Worm (Caenorhabditis elegans) whole organism, L4 larva: Measurements from ENCODE around the gene F48B9.1.
A peak's percentile ranks its signal among the peaks of the same experiment; 100 is the strongest.

Source experiments
- F10B5.3 ChIP-seq: sonication (generic microtip); optimal IDR thresholded peaks from 2 replicates; lab custom pipeline; 2016; ENCODE audit warnings: mild to moderate bottlenecking, missing genetic modification characterization, missing compliant biosample characterization
- T20F7.1 ChIP-seq: fragments of 200-800 bp; sonication (Bioruptor generic); optimal IDR thresholded peaks from 2 replicates; lab custom pipeline; 2018; ENCODE audit warnings: mild to moderate bottlenecking, missing genetic modification characterization, missing compliant biosample characterization
- Y105C5A.15 ChIP-seq: fragments of 200-800 bp; sonication (Bioruptor generic); IDR thresholded peaks from 2 replicates; pipeline ENCODE4 v1.3.6; 2022; ENCODE audit warnings: missing genetic modification characterization, missing compliant biosample characterization
- aha-1 ChIP-seq: fragments of 150-350 bp; peaks from one replicate; lab custom pipeline; 2014; ENCODE audit warnings: missing biosample characterization, missing genetic modification characterization
- ama-1 ChIP-seq: fragments of 150-350 bp; optimal IDR thresholded peaks from 2 replicates; lab custom pipeline; 2014; ENCODE audit warnings: inconsistent platforms, mixed read lengths
- ces-1 ChIP-seq: fragments of 150-350 bp; sonication (generic microtip); optimal IDR thresholded peaks from 4 replicates; lab custom pipeline; 2014; ENCODE audit warnings: missing biosample characterization, missing genetic modification reagents, missing genetic modification characterization
- ctbp-1 ChIP-seq: fragments of 200-800 bp; sonication (Bioruptor generic); IDR thresholded peaks from 2 replicates; pipeline ENCODE4 v1.3.6; 2022; ENCODE audit warnings: missing genetic modification reagents, missing genetic modification characterization, missing compliant biosample characterization
- daf-16 ChIP-seq, 3 experiments: sonication (generic microtip); optimal IDR thresholded peaks; 2 replicates each; lab custom pipeline; 2016 to 2017; ENCODE audit warnings: missing genetic modification characterization in 3 of 3, missing genetic modification reagents in 3 of 3, mild to moderate bottlenecking in 2 of 3, missing compliant biosample characterization in 2 of 3, missing biosample characterization in 1 of 3, moderate library complexity in 1 of 3
- dmd-6 ChIP-seq: fragments of 200-800 bp; sonication (Bioruptor generic); IDR thresholded peaks from 2 replicates; pipeline ENCODE4 v1.3.6; 2022; ENCODE audit warnings: missing genetic modification reagents, missing genetic modification characterization, missing compliant biosample characterization
- dmd-8 ChIP-seq: fragments of 200-800 bp; sonication (Bioruptor generic); IDR thresholded peaks from 2 replicates; pipeline ENCODE4 v1.3.6; 2022; ENCODE audit warnings: missing genetic modification characterization, missing compliant biosample characterization
- duxl-1 ChIP-seq: sonication (generic microtip); optimal IDR thresholded peaks from 2 replicates; lab custom pipeline; 2016; ENCODE audit warnings: mild to moderate bottlenecking, missing genetic modification characterization, moderate library complexity, missing compliant biosample characterization; ENCODE audit not compliant: poor library complexity
- dve-1 ChIP-seq: sonication (generic microtip); optimal IDR thresholded peaks from 2 replicates; lab custom pipeline; 2017; ENCODE audit warnings: antibody characterized with exemption, mild to moderate bottlenecking, missing genetic modification characterization, missing compliant biosample characterization; ENCODE audit not compliant: insufficient read depth
- fkh-10 ChIP-seq: fragments of 150-350 bp; optimal IDR thresholded peaks from 2 replicates; lab custom pipeline; 2014; ENCODE audit warnings: missing biosample characterization, missing genetic modification reagents, missing genetic modification characterization
- fos-1 ChIP-seq: fragments of 150-350 bp; optimal IDR thresholded peaks from 2 replicates; lab custom pipeline; 2014; ENCODE audit warnings: missing biosample characterization, missing genetic modification characterization
- gei-8 ChIP-seq: fragments of 200-800 bp; sonication (Bioruptor generic); optimal IDR thresholded peaks from 2 replicates; lab custom pipeline; 2018; ENCODE audit warnings: mild to moderate bottlenecking, missing genetic modification characterization, missing compliant biosample characterization
- hif-1 ChIP-seq, 2 experiments: sonication (generic microtip); optimal IDR thresholded peaks; 2 replicates each; lab custom pipeline; 2016 to 2017; ENCODE audit warnings: missing compliant biosample characterization in 2 of 2, missing genetic modification characterization in 2 of 2, missing genetic modification reagents in 2 of 2, missing genotype in 2 of 2, mild to moderate bottlenecking in 1 of 2
- hlh-11 ChIP-seq: fragments of 200-800 bp; sonication (Bioruptor generic); optimal IDR thresholded peaks from 2 replicates; lab custom pipeline; 2018; ENCODE audit warnings: mild to moderate bottlenecking, missing genetic modification characterization, missing compliant biosample characterization
- hlh-30 ChIP-seq: sonication (generic microtip); optimal IDR thresholded peaks from 2 replicates; lab custom pipeline; 2017; ENCODE audit warnings: antibody characterized with exemption, mild to moderate bottlenecking, missing genetic modification characterization, missing compliant biosample characterization; ENCODE audit not compliant: insufficient read depth
- hmg-1.1 ChIP-seq: fragments of 200-800 bp; sonication (Bioruptor generic); IDR thresholded peaks from 2 replicates; pipeline ENCODE4 v1.3.6; 2022; ENCODE audit warnings: missing genetic modification reagents, missing genetic modification characterization, missing compliant biosample characterization
- jun-1 ChIP-seq: fragments of 150-350 bp; optimal IDR thresholded peaks from 2 replicates; lab custom pipeline; 2014; ENCODE audit warnings: missing biosample characterization, missing genetic modification reagents, missing genetic modification characterization
- lin-1 ChIP-seq: fragments of 200-800 bp; sonication (Bioruptor generic); IDR thresholded peaks from 2 replicates; pipeline ENCODE4 v1.3.6; 2022; ENCODE audit warnings: missing genetic modification reagents, missing genetic modification characterization, missing compliant biosample characterization
- lin-38 ChIP-seq: fragments of 200-800 bp; sonication (Bioruptor generic); IDR thresholded peaks from 2 replicates; pipeline ENCODE4 v1.3.6; 2022; ENCODE audit warnings: missing genetic modification reagents, missing genetic modification characterization, missing compliant biosample characterization
- lsy-2 ChIP-seq, 2 experiments: fragments of 150-350 bp in 1 of 2; sonication (generic microtip) in 1 of 2; optimal IDR thresholded peaks; 2 replicates each; lab custom pipeline; 2014 to 2017; ENCODE audit warnings: missing biosample characterization in 2 of 2, missing genetic modification characterization in 2 of 2
- mdl-1 ChIP-seq, 2 experiments: fragments of 150-350 bp in 1 of 2; sonication (generic microtip) in 1 of 2; optimal IDR thresholded peaks; 2 replicates each; lab custom pipeline; 2014 to 2017; ENCODE audit warnings: missing biosample characterization in 2 of 2, missing genetic modification characterization in 2 of 2
- mes-2 ChIP-seq: sonication (generic microtip); optimal IDR thresholded peaks from 2 replicates; lab custom pipeline; 2016; ENCODE audit warnings: missing genotype, mild to moderate bottlenecking, missing genetic modification characterization, missing compliant biosample characterization; ENCODE audit not compliant: poor library complexity, severe bottlenecking
- nhr-11 ChIP-seq: fragments of 150-350 bp; optimal IDR thresholded peaks from 2 replicates; lab custom pipeline; 2014; ENCODE audit warnings: missing biosample characterization, missing genetic modification characterization
- nhr-48 ChIP-seq: sonication (generic microtip); optimal IDR thresholded peaks from 2 replicates; lab custom pipeline; 2016; ENCODE audit warnings: mild to moderate bottlenecking, missing genetic modification characterization, missing compliant biosample characterization
- set-16 ChIP-seq: fragments of 200-800 bp; sonication (Bioruptor generic); IDR thresholded peaks from 2 replicates; pipeline ENCODE4 v1.3.6; 2022; ENCODE audit warnings: missing genetic modification reagents, missing genetic modification characterization, missing compliant biosample characterization
- skn-1 ChIP-seq: fragments of 150-350 bp; optimal IDR thresholded peaks from 2 replicates; lab custom pipeline; 2014; ENCODE audit warnings: missing biosample characterization, missing genetic modification characterization
- spr-3 ChIP-seq: fragments of 200-800 bp; sonication (Bioruptor generic); optimal IDR thresholded peaks from 2 replicates; lab custom pipeline; 2018; ENCODE audit warnings: mild to moderate bottlenecking, missing genetic modification characterization, missing compliant biosample characterization
- tag-97 ChIP-seq: fragments of 200-800 bp; sonication (Bioruptor generic); IDR thresholded peaks from 2 replicates; pipeline ENCODE4 v1.3.6; 2022; ENCODE audit warnings: missing genetic modification characterization, missing compliant biosample characterization
- unc-62 ChIP-seq, 3 experiments: fragments of 150-350 bp in 1 of 3; sonication (generic microtip); optimal IDR thresholded peaks in 2 of 3; peaks in 1 of 3; 1 replicate in 1 of 3; 2 replicates in 2 of 3; lab custom pipeline; 2014 to 2017; ENCODE audit warnings: missing biosample characterization in 3 of 3, missing genetic modification characterization in 3 of 3, missing genetic modification reagents in 3 of 3, missing genotype in 1 of 3
- zfp-2 ChIP-seq: sonication (generic microtip); optimal IDR thresholded peaks from 2 replicates; lab custom pipeline; 2016; ENCODE audit warnings: mild to moderate bottlenecking, missing genetic modification characterization, missing compliant biosample characterization
- zip-2 ChIP-seq: fragments of 150-350 bp; optimal IDR thresholded peaks from 2 replicates; lab custom pipeline; 2014; ENCODE audit warnings: missing biosample characterization, missing genetic modification characterization
- ztf-11 ChIP-seq: fragments of 150-350 bp; optimal IDR thresholded peaks from 2 replicates; lab custom pipeline; 2014; ENCODE audit warnings: missing biosample characterization, missing genetic modification characterization

The F48B9.1 gene

ce11 chrX:2180588-2180987 lies at the start of gene F48B9.1:
TSS of gene F48B9.1 (plus strand) at chrX:2180888.
- no peak for TF ChIP-seq set-16 (GFP tag; lab: Robert Waterston, UW)

- TF ChIP-seq hmg-1.1 (GFP tag; lab: Robert Waterston, UW), result 0 out of 2 replicates have a peak, but pooled peaks have one; percentile 9
- peak; percentile 17 for TF ChIP-seq hlh-30 (tag; lab: Kevin White, UChicago)
- TF ChIP-seq set-16 (GFP tag; lab: Robert Waterston, UW), result peak; percentile 8; the same call in 1 of the 2 replicates
- peak; percentile 6 for TF ChIP-seq mes-2
- no peak for TF ChIP-seq hif-1 (tag; optimal IDR thresholded peaks at IDR 0.05; lab: Kevin White, UChicago)
- TF ChIP-seq, all 104 proteins: peak for 4
These were observed 49.0 kb upstream of the F48B9.1 start, which contains the start of gene F53B1.9 for ce11 chrX:2131650-2132049. TSS of gene F53B1.9 (minus strand) at chrX:2131844.

- TF ChIP-seq ctbp-1 (no peak), aha-1 (tag; lab: Kevin White, UChicago) (peak; percentile 95), nhr-48 (tag; lab: Kevin White, UChicago) (no peak), mes-2 (no peak), lin-38 (GFP tag; lab: Robert Waterston, UW) (no peak), jun-1 (no peak), fkh-10 (GFP tag; lab: Kevin White, UChicago) (no peak)
These were observed 43.8 kb upstream of the F48B9.1 start for ce11 chrX:2136937-2137336.

- TF ChIP-seq skn-1 (tag; lab: Kevin White, UChicago) (no peak), set-16 (GFP tag; lab: Robert Waterston, UW) (no peak), Y105C5A.15 (GFP tag; lab: Robert Waterston, UW) (no peak), zip-2 (tag; lab: Kevin White, UChicago) (no peak), lsy-2 (tag; optimal IDR thresholded peaks at IDR 0.05; lab: Kevin White, UChicago) (no peak), hmg-1.1 (GFP tag; lab: Robert Waterston, UW) (no peak), spr-3 (GFP tag; lab: Kevin White, UChicago) (no peak), ama-1 (lab: Kevin White, UChicago) (no peak), mdl-1 (tag; optimal IDR thresholded peaks at IDR 0.05; lab: Kevin White, UChicago) (peak in 1 of 2 experiments; percentile 15), dmd-6 (GFP tag; lab: Robert Waterston, UW) (no peak), fos-1 (tag; lab: Kevin White, UChicago) (no peak), tag-97 (no peak), mes-2 (no peak), unc-62 (GFP tag; optimal IDR thresholded peaks at IDR 0.05 in 1 of 2; lab: Kevin White, UChicago) (peak in 1 of 2 experiments; percentile 39), unc-62 (tag; optimal IDR thresholded peaks at IDR 0.05; lab: Kevin White, UChicago) (no peak), nhr-11 (tag; lab: Kevin White, UChicago) (peak; percentile 58), ztf-11 (no peak), duxl-1 (tag; lab: Kevin White, UChicago) (no peak), hlh-30 (tag; lab: Kevin White, UChicago) (peak; percentile 13), ces-1 (no peak), dve-1 (no peak), lin-1 (GFP tag; lab: Robert Waterston, UW) (no peak), T20F7.1 (GFP tag; lab: Kevin White, UChicago) (no peak), dmd-8 (GFP tag; lab: Robert Waterston, UW) (no peak), hif-1 (tag; optimal IDR thresholded peaks at IDR 0.05; lab: Kevin White, UChicago) (peak in 1 of 2 experiments; percentile 9), gei-8 (GFP tag; lab: Kevin White, UChicago) (no peak), F10B5.3 (no peak), zfp-2 (no peak), fkh-10 (GFP tag; lab: Kevin White, UChicago) (peak; percentile 67), hlh-11 (tag; lab: Kevin White, UChicago) (peak; percentile 43), daf-16 (GFP tag; optimal IDR thresholded peaks at IDR 0.05; lab: Kevin White, UChicago) (peak in 1 of 2 experiments; percentile 10), daf-16 (tag; optimal IDR thresholded peaks at IDR 0.05; lab: Kevin White, UChicago) (no peak)
These were observed 41.8 kb upstream of the F48B9.1 start for ce11 chrX:2138923-2139322.
